Fruit fly (Drosophila melanogaster): ENCODE data around the gene Trs33.
A peak's percentile ranks its signal among the peaks of the same experiment; 100 is the strongest.

Trs33 gene

dm6 chr3R:15347822-15348221 is 3.0 kb downstream of the Trs33 start, which contains the start of the genes CG42726 and CG42727 (continued):
- TF ChIP-seq CG14050 (GFP tag; IDR thresholded peaks at IDR 0.05), result no peak
- TF ChIP-seq CG7556 (GFP tag; optimal IDR thresholded peaks at IDR 0.05), result peak; percentile 2
- peak; percentile 50; the same call in 1 of the 2 replicates for TF ChIP-seq Rfx (GFP tag; IDR thresholded peaks at IDR 0.05)
- TF ChIP-seq grau (tag; optimal IDR thresholded peaks at IDR 0.05), result peak; percentile 39
- TF ChIP-seq ci (GFP tag; IDR thresholded peaks at IDR 0.05), result peak; percentile 66
- TF ChIP-seq CG31388 (GFP tag; optimal IDR thresholded peaks at IDR 0.05), result no peak
- TF ChIP-seq CG4617 (GFP tag; optimal IDR thresholded peaks at IDR 0.05; ENCODE audit: borderline replicate concordance), result peak; percentile 61
- no peak for TF ChIP-seq Sox102F (GFP tag; optimal IDR thresholded peaks at IDR 0.05)
- TF ChIP-seq CG3995 (GFP tag; optimal IDR thresholded peaks at IDR 0.05), result no peak
- TF ChIP-seq sr (GFP tag; IDR thresholded peaks at IDR 0.05), result no peak
- no peak for TF ChIP-seq ac (GFP tag; optimal IDR thresholded peaks at IDR 0.05)
- TF ChIP-seq Dll (GFP tag; IDR thresholded peaks at IDR 0.05; ENCODE audit: partially characterized antibody), result no peak
- TF ChIP-seq CG4730 (GFP tag; IDR thresholded peaks at IDR 0.05), result 0 out of 2 replicates have a peak, but pooled peaks have one; percentile 19
- no peak for TF ChIP-seq slou (GFP tag; optimal IDR thresholded peaks at IDR 0.05)
- TF ChIP-seq luna (GFP tag; optimal IDR thresholded peaks at IDR 0.05), result no peak
- no peak for TF ChIP-seq CG30020 (tag; optimal IDR thresholded peaks at IDR 0.05)
- no peak for TF ChIP-seq bigmax (GFP tag; optimal IDR thresholded peaks at IDR 0.05)
- TF ChIP-seq tin (GFP tag; optimal IDR thresholded peaks at IDR 0.05), result peak; percentile 51
- TF ChIP-seq CG11560 (tag; IDR thresholded peaks at IDR 0.05), result no peak
- TF ChIP-seq ato (GFP tag; IDR thresholded peaks at IDR 0.05; ENCODE audit: partially characterized antibody), result no peak
- peak; percentile 50 for TF ChIP-seq unpg (GFP tag; optimal IDR thresholded peaks at IDR 0.05)
- TF ChIP-seq Ets97D (GFP tag; optimal IDR thresholded peaks at IDR 0.05), result no peak
- peak; percentile 17 for TF ChIP-seq Hmr (GFP tag; optimal IDR thresholded peaks at IDR 0.05)
- TF ChIP-seq lov (optimal IDR thresholded peaks at IDR 0.05), result no peak
- TF ChIP-seq lov (GFP tag; IDR thresholded peaks at IDR 0.05), result no peak
- TF ChIP-seq CG1832 (GFP tag; optimal IDR thresholded peaks at IDR 0.05), result no peak
- TF ChIP-seq CG12219 (GFP tag; optimal IDR thresholded peaks at IDR 0.05), result no peak
- TF ChIP-seq MESR4 (GFP tag; optimal IDR thresholded peaks at IDR 0.05), result peak; percentile 75
- 0 out of 2 replicates have a peak, but pooled peaks have one; percentile 6 for TF ChIP-seq ssp (GFP tag; IDR thresholded peaks at IDR 0.05)
- TF ChIP-seq bowl (GFP tag; IDR thresholded peaks at IDR 0.05), result no peak
- TF ChIP-seq danr (GFP tag; IDR thresholded peaks at IDR 0.05), result no peak
- peak; percentile 48 for TF ChIP-seq PHDP (tag; optimal IDR thresholded peaks at IDR 0.05)
- TF ChIP-seq CG2712 (tag; optimal IDR thresholded peaks at IDR 0.05), result peak; percentile 55
- peak; percentile 53 for TF ChIP-seq CG9932 (GFP tag; IDR thresholded peaks at IDR 0.05)
- no peak for TF ChIP-seq CG13123 (GFP tag; optimal IDR thresholded peaks at IDR 0.05)
- no peak for TF ChIP-seq tio (GFP tag; optimal IDR thresholded peaks at IDR 0.05)
- 0 out of 2 replicates have a peak, but pooled peaks have one; percentile 34 for TF ChIP-seq vvl (GFP tag; IDR thresholded peaks at IDR 0.05)
- TF ChIP-seq crp (GFP tag; optimal IDR thresholded peaks at IDR 0.05), result peak in 1 of 2 experiments; percentile 62
- TF ChIP-seq Jarid2 (GFP tag; optimal IDR thresholded peaks at IDR 0.05), result no peak
- no peak for TF ChIP-seq Trl (optimal IDR thresholded peaks at IDR 0.05)
- no peak for TF ChIP-seq Trl (GFP tag; optimal IDR thresholded peaks at IDR 0.05)
- TF ChIP-seq Atf-2 (GFP tag; optimal IDR thresholded peaks at IDR 0.05), result no peak
- TF ChIP-seq dmrt11E (tag; optimal IDR thresholded peaks at IDR 0.05), result peak; percentile 9
- TF ChIP-seq ttk (GFP tag; IDR thresholded peaks at IDR 0.05), result no peak
- peak; percentile 22 for TF ChIP-seq CoRest (tag; optimal IDR thresholded peaks at IDR 0.05)
- no peak for TF ChIP-seq Hr51 (GFP tag; optimal IDR thresholded peaks at IDR 0.05)
- TF ChIP-seq CG11456 (GFP tag; IDR thresholded peaks at IDR 0.05), result no peak
- TF ChIP-seq otp (GFP tag; IDR thresholded peaks at IDR 0.05), result no peak
- no peak for TF ChIP-seq Myb (GFP tag; optimal IDR thresholded peaks at IDR 0.05)
- no peak for TF ChIP-seq CG9437 (GFP tag; optimal IDR thresholded peaks at IDR 0.05)
- no peak for TF ChIP-seq maf-S (GFP tag; optimal IDR thresholded peaks at IDR 0.05)
- no peak for TF ChIP-seq corto (GFP tag; optimal IDR thresholded peaks at IDR 0.05)

Measured in whole organism, embryonic.